Worm (Caenorhabditis elegans): ENCODE data around the gene JC8.16.
"Not testable (repeated sequence)": the region's sequence is repeated elsewhere in the genome, so short reads cannot be mapped to it uniquely, and the experiment has no call there.

- not testable (repeated sequence) for TF ChIP-seq fkh-10 (GFP tag; optimal IDR thresholded peaks at IDR 0.05); ets-5 (GFP tag; IDR thresholded peaks at IDR 0.05); zag-1 (tag; optimal IDR thresholded peaks at IDR 0.05); Y116A8C.19 (tag; optimal IDR thresholded peaks at IDR 0.05; ENCODE audit: borderline replicate concordance); nhr-47 (tag; optimal IDR thresholded peaks at IDR 0.05); pqm-1 (tag; optimal IDR thresholded peaks at IDR 0.05); aly-2 (tag; optimal IDR thresholded peaks at IDR 0.05); sptf-1 (tag; optimal IDR thresholded peaks at IDR 0.05); nhr-28 (tag; optimal IDR thresholded peaks at IDR 0.05); pag-3 (tag; optimal IDR thresholded peaks at IDR 0.05; ENCODE audit: borderline replicate concordance, insufficient read depth); ceh-82 (tag; optimal IDR thresholded peaks at IDR 0.05); C16A3.4 (tag; optimal IDR thresholded peaks at IDR 0.05); ztf-11 (tag; optimal IDR thresholded peaks at IDR 0.05)
Measured at ce11 chrIV:13262849-13263248, 3.9 kb downstream of the JC8.16 start.

All from whole organism, L1 larva.